Fruit fly (Drosophila melanogaster) whole organism, prepupa: ENCODE data around the gene Pgm1.

ENCODE experiments used
- CG10631 ChIP-seq: fragments of 200-800 bp; sonication (Bioruptor generic); optimal IDR thresholded peaks from 2 replicates; lab custom pipeline; 2016; ENCODE audit warnings: missing biosample characterization, missing genetic modification characterization
- CG10669 ChIP-seq: fragments of 200-800 bp; sonication (Bioruptor generic); optimal IDR thresholded peaks from 3 replicates; lab custom pipeline; 2018; ENCODE audit warnings: missing biosample characterization, mild to moderate bottlenecking, missing genetic modification characterization, moderate library complexity
- CG11294 ChIP-seq: fragments of 200-800 bp; sonication (Bioruptor generic); IDR thresholded peaks from 2 replicates; pipeline ENCODE4 v1.3.6; 2022; ENCODE audit warnings: missing biosample characterization, missing genetic modification characterization
- CG11762 ChIP-seq: fragments of 200-800 bp; sonication (Bioruptor generic); optimal IDR thresholded peaks from 3 replicates; lab custom pipeline; 2016; ENCODE audit warnings: missing biosample characterization, missing genetic modification characterization; ENCODE audit not compliant: insufficient read depth
- CG11902 ChIP-seq: fragments of 200-800 bp; sonication (Bioruptor generic); optimal IDR thresholded peaks from 3 replicates; lab custom pipeline; 2016; ENCODE audit warnings: missing biosample characterization, missing genetic modification characterization
- CG15336 ChIP-seq: fragments of 200-800 bp; sonication (Bioruptor generic); IDR thresholded peaks from 2 replicates; pipeline ENCODE4 v1.3.6; 2022; ENCODE audit warnings: missing biosample characterization, missing genetic modification characterization
- CG1621 ChIP-seq: fragments of 200-800 bp; sonication (Bioruptor generic); optimal IDR thresholded peaks from 3 replicates; lab custom pipeline; 2018; ENCODE audit warnings: missing biosample characterization, mild to moderate bottlenecking, missing genetic modification characterization
- CG16779 ChIP-seq: fragments of 200-800 bp; sonication (Bioruptor generic); optimal IDR thresholded peaks from 3 replicates; lab custom pipeline; 2017; ENCODE audit warnings: missing biosample characterization, mild to moderate bottlenecking, missing genetic modification characterization
- CG3032 ChIP-seq: fragments of 200-800 bp; optimal IDR thresholded peaks from 2 replicates; lab custom pipeline; 2019; ENCODE audit warnings: missing biosample characterization, mild to moderate bottlenecking, missing genetic modification characterization, moderate library complexity
- CG31627 ChIP-seq: fragments of 200-800 bp; sonication (Bioruptor generic); optimal IDR thresholded peaks from 3 replicates; lab custom pipeline; 2016; ENCODE audit warnings: missing biosample characterization, missing genetic modification characterization
- CG32006 ChIP-seq: fragments of 200-800 bp; sonication (Bioruptor generic); optimal IDR thresholded peaks from 3 replicates; lab custom pipeline; 2017; ENCODE audit warnings: missing biosample characterization, mild to moderate bottlenecking, missing genetic modification characterization
- CG34406 ChIP-seq: fragments of 200-800 bp; sonication (Bioruptor generic); optimal IDR thresholded peaks from 3 replicates; lab custom pipeline; 2016; ENCODE audit warnings: missing biosample characterization, missing genetic modification characterization
- CG3919 ChIP-seq: fragments of 200-800 bp; sonication (Bioruptor generic); optimal IDR thresholded peaks from 3 replicates; lab custom pipeline; 2016; ENCODE audit warnings: missing biosample characterization, missing genetic modification characterization
- CG4318 ChIP-seq: fragments of 200-800 bp; sonication (Bioruptor generic); optimal IDR thresholded peaks from 3 replicates; lab custom pipeline; 2017; ENCODE audit warnings: missing biosample characterization, mild to moderate bottlenecking, missing genetic modification characterization
- CG6276 ChIP-seq: fragments of 200-800 bp; sonication (Bioruptor generic); optimal IDR thresholded peaks from 2 replicates; lab custom pipeline; 2017; ENCODE audit warnings: missing biosample characterization, mild to moderate bottlenecking, missing genetic modification characterization
- CG6854 ChIP-seq: fragments of 200-800 bp; sonication (Bioruptor generic); optimal IDR thresholded peaks from 2 replicates; lab custom pipeline; 2017; ENCODE audit warnings: missing biosample characterization, mild to moderate bottlenecking, missing genetic modification characterization
- CG7368 ChIP-seq: fragments of 200-800 bp; sonication (Bioruptor generic); optimal IDR thresholded peaks from 3 replicates; lab custom pipeline; 2016; ENCODE audit warnings: missing biosample characterization, missing genetic modification characterization
- CG8119 ChIP-seq: fragments of 200-800 bp; sonication (Bioruptor generic); IDR thresholded peaks from 3 replicates; pipeline ENCODE4 v1.3.6; 2022; ENCODE audit warnings: missing biosample characterization, missing genetic modification characterization
- CG8319 ChIP-seq: fragments of 200-800 bp; sonication (Bioruptor generic); optimal IDR thresholded peaks from 3 replicates; lab custom pipeline; 2016; ENCODE audit warnings: missing biosample characterization, missing genetic modification characterization
- CG8632 ChIP-seq: fragments of 200-800 bp; sonication (Bioruptor generic); optimal IDR thresholded peaks from 3 replicates; lab custom pipeline; 2016; ENCODE audit warnings: missing biosample characterization, missing genetic modification characterization
- CG9139 ChIP-seq: fragments of 200-800 bp; sonication (Bioruptor generic); optimal IDR thresholded peaks from 3 replicates; lab custom pipeline; 2017; ENCODE audit warnings: missing biosample characterization, mild to moderate bottlenecking, missing genetic modification characterization
- Eip75B ChIP-seq: fragments of 200-800 bp; sonication (Bioruptor generic); optimal IDR thresholded peaks from 3 replicates; lab custom pipeline; 2016; ENCODE audit warnings: missing biosample characterization, missing genetic modification characterization
- Eip78C ChIP-seq: fragments of 200-800 bp; sonication (Bioruptor generic); peaks from one replicate; lab custom pipeline; 2016; ENCODE audit warnings: missing biosample characterization, missing genetic modification characterization
- Eip93F ChIP-seq: fragments of 200-800 bp; sonication (Bioruptor generic); optimal IDR thresholded peaks from 2 replicates; lab custom pipeline; 2016; ENCODE audit warnings: missing biosample characterization, mild to moderate bottlenecking, missing genetic modification characterization
- Ets21C ChIP-seq: fragments of 200-800 bp; sonication (Bioruptor generic); optimal IDR thresholded peaks from 3 replicates; lab custom pipeline; 2016; ENCODE audit warnings: missing biosample characterization, missing genetic modification characterization
- Ets96B ChIP-seq: fragments of 200-800 bp; optimal IDR thresholded peaks from 2 replicates; lab custom pipeline; 2019; ENCODE audit warnings: missing biosample characterization, mild to moderate bottlenecking, missing genetic modification characterization, moderate library complexity
- Gug ChIP-seq: fragments of 200-800 bp; sonication (Bioruptor generic); IDR thresholded peaks from 2 replicates; pipeline ENCODE4 v1.3.6; 2022; ENCODE audit warnings: missing biosample characterization, missing genetic modification characterization
- Hr38 ChIP-seq: sonication (Bioruptor generic); optimal IDR thresholded peaks from 2 replicates; lab custom pipeline; 2016; ENCODE audit warnings: missing biosample characterization, missing genetic modification characterization
- Hr39 ChIP-seq: fragments of 200-800 bp; sonication (Bioruptor generic); optimal IDR thresholded peaks from 2 replicates; lab custom pipeline; 2016; ENCODE audit warnings: missing biosample characterization, missing genetic modification characterization
- Hr4 ChIP-seq: fragments of 200-800 bp; sonication (Bioruptor generic); optimal IDR thresholded peaks from 3 replicates; lab custom pipeline; 2016; ENCODE audit warnings: missing biosample characterization, missing genetic modification characterization
- Lpt ChIP-seq: fragments of 200-800 bp; sonication (Bioruptor generic); optimal IDR thresholded peaks from 3 replicates; lab custom pipeline; 2016; ENCODE audit warnings: missing biosample characterization, missing genetic modification characterization
- Met ChIP-seq: fragments of 200-800 bp; sonication (Bioruptor generic); optimal IDR thresholded peaks from 3 replicates; lab custom pipeline; 2016; ENCODE audit warnings: missing biosample characterization, missing genetic modification characterization
- OdsH ChIP-seq: fragments of 200-800 bp; sonication (Bioruptor generic); optimal IDR thresholded peaks from 3 replicates; lab custom pipeline; 2016; ENCODE audit warnings: missing biosample characterization, missing genetic modification characterization
- Smox ChIP-seq: fragments of 200-800 bp; sonication (Bioruptor generic); optimal IDR thresholded peaks from 3 replicates; lab custom pipeline; 2016; ENCODE audit warnings: missing biosample characterization, missing genetic modification characterization
- Sox14 ChIP-seq: fragments of 200-800 bp; sonication (Bioruptor generic); optimal IDR thresholded peaks from 3 replicates; lab custom pipeline; 2016; ENCODE audit warnings: missing biosample characterization, missing genetic modification characterization
- achi ChIP-seq: fragments of 200-800 bp; sonication (Bioruptor generic); optimal IDR thresholded peaks from 3 replicates; lab custom pipeline; 2016; ENCODE audit warnings: missing biosample characterization, missing genetic modification characterization
- acj6 ChIP-seq: fragments of 200-800 bp; sonication (Bioruptor generic); optimal IDR thresholded peaks from 3 replicates; lab custom pipeline; 2016; ENCODE audit warnings: missing biosample characterization, missing genetic modification characterization
- dac ChIP-seq: fragments of 200-800 bp; sonication (Bioruptor generic); optimal IDR thresholded peaks from 2 replicates; lab custom pipeline; 2017; ENCODE audit warnings: missing biosample characterization, mild to moderate bottlenecking, missing genetic modification characterization
- dsx ChIP-seq: fragments of 200-800 bp; optimal IDR thresholded peaks from 3 replicates; lab custom pipeline; 2019; ENCODE audit warnings: missing biosample characterization, mild to moderate bottlenecking, missing genetic modification characterization, moderate library complexity; ENCODE audit not compliant: poor library complexity, severe bottlenecking
- esn ChIP-seq: fragments of 200-800 bp; sonication (Bioruptor generic); optimal IDR thresholded peaks from 2 replicates; lab custom pipeline; 2016; ENCODE audit warnings: missing biosample characterization, mild to moderate bottlenecking, missing genetic modification characterization, moderate library complexity
- fd59A ChIP-seq: fragments of 200-800 bp; sonication (Bioruptor generic); optimal IDR thresholded peaks from 2 replicates; lab custom pipeline; 2017; ENCODE audit warnings: missing biosample characterization, mild to moderate bottlenecking, missing genetic modification characterization, missing genetic modification reagents
- fkh ChIP-seq: fragments of 200-800 bp; sonication (Bioruptor generic); optimal IDR thresholded peaks from 3 replicates; lab custom pipeline; 2017; ENCODE audit warnings: missing biosample characterization, mild to moderate bottlenecking, missing genetic modification characterization, moderate library complexity
- salr ChIP-seq, 2 experiments: fragments of 200-800 bp; sonication (Bioruptor generic); optimal IDR thresholded peaks; 3 replicates each; lab custom pipeline; 2016 to 2018; ENCODE audit warnings: missing biosample characterization in 2 of 2, missing genetic modification characterization in 2 of 2, mild to moderate bottlenecking in 1 of 2
- spab ChIP-seq: fragments of 200-800 bp; sonication (Bioruptor generic); optimal IDR thresholded peaks from 2 replicates; lab custom pipeline; 2017; ENCODE audit warnings: missing biosample characterization, mild to moderate bottlenecking, missing genetic modification characterization, missing genetic modification reagents
- ss ChIP-seq, 2 experiments: fragments of 200-800 bp; sonication (Bioruptor generic); optimal IDR thresholded peaks; 2 replicates in 1 of 2; 3 replicates in 1 of 2; lab custom pipeline; 2017 to 2018; ENCODE audit warnings: mild to moderate bottlenecking in 2 of 2, missing biosample characterization in 2 of 2, missing genetic modification characterization in 2 of 2, moderate library complexity in 1 of 2
- svp ChIP-seq: fragments of 200-800 bp; sonication (Bioruptor generic); peaks from one replicate; lab custom pipeline; 2016; ENCODE audit warnings: missing biosample characterization, missing genetic modification characterization
- topi ChIP-seq: fragments of 200-800 bp; sonication (Bioruptor generic); optimal IDR thresholded peaks from 3 replicates; lab custom pipeline; 2016; ENCODE audit warnings: missing biosample characterization, missing genetic modification characterization
- vri ChIP-seq: fragments of 200-800 bp; sonication (Bioruptor generic); optimal IDR thresholded peaks from 3 replicates; lab custom pipeline; 2016; ENCODE audit warnings: missing biosample characterization, mild to moderate bottlenecking, missing genetic modification characterization

Pgm1 gene

DNA sequence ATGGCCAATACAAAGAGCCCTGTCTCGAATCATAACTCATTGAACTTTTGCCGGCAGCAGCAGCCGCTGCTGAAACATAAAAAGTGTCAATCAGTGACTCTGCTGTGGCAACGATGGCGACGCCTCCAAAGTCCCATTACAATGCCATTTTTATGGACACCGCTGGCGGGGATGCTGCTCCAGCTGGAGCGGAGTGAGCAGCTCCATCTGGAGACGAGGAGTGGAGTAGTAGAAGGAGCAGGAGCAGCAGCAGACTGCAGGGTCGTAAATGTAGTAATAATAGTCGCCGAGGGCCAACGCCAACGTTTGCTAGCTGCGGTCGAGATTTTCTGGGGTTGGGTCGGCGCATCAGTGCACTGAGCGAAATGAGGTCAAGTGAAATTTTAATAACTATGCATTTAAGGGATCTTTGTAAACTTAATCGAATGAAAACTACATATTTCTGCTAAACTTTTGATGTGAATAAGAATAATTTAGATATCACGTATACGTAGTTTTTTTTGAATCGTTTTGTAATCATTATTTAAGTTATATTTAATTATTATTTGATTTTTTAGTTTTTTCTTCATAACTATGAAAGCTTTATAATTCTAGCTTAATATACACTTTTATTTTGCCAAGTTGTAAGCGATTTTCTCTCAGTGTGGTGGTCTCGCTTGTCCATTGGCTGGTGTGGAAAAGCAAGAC is 40.3 kb upstream of the Pgm1 start (continued):
- TF ChIP-seq acj6 (GFP tag; lab: Kevin White, UChicago): peak; percentile 4

DNA sequence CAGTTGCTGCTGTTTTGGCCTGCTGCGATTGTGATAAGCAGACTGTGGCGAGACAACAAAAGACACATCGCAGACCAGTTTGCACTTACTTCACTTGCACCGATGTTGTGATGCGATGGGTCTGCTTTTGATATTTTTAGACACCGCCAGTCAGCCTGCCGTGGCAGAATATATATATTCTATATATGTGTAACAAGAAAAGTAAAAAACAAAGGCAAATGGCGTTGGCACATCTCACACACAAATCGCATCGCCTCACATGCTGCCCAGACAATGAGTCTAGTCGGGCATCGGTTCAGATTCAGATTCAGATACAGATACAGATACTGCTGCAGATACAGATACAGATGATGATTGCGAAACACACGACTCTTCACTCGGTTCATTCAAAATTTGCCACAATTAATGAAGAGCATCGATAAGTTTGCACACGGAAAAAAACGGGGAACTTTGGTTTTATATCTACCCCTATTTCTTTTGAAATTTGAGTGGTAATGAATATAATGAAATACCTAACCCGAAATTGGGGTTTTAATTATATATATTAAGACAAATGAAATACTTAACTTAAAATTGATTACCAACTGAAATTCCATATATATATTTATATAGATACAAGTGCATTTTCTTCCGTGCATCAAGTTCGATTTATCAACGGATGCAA is 39.5 kb upstream of the Pgm1 start:
- peak; percentile 64 for TF ChIP-seq Ets96B
- no peak for TF ChIP-seq dac (GFP tag; lab: Kevin White, UChicago)
- TF ChIP-seq CG8119 (GFP tag; lab: Robert Waterston, UW): no peak
- no peak for TF ChIP-seq Hr4
- no peak for TF ChIP-seq Eip75B (GFP tag; lab: Kevin White, UChicago)
- TF ChIP-seq Sox14 (GFP tag; lab: Kevin White, UChicago): peak; percentile 13
- TF ChIP-seq svp (GFP tag; lab: Kevin White, UChicago): peak; percentile 69
- TF ChIP-seq CG32006 (GFP tag; lab: Kevin White, UChicago): peak; percentile 15
- TF ChIP-seq salr (GFP tag; optimal IDR thresholded peaks at IDR 0.05; lab: Kevin White, UChicago): no peak
- TF ChIP-seq CG8319 (GFP tag; lab: Kevin White, UChicago): no peak
- no peak for TF ChIP-seq vri (GFP tag; lab: Kevin White, UChicago)
- no peak for TF ChIP-seq CG7368 (GFP tag; lab: Kevin White, UChicago)
- TF ChIP-seq CG11294: no peak
- no peak for TF ChIP-seq Gug (GFP tag; lab: Robert Waterston, UW)
- TF ChIP-seq CG9139 (GFP tag; lab: Kevin White, UChicago): no peak
- no peak for TF ChIP-seq CG11902 (GFP tag; lab: Kevin White, UChicago)
- TF ChIP-seq acj6 (GFP tag; lab: Kevin White, UChicago): peak; percentile 53
- TF ChIP-seq CG10669: peak; percentile 32
- TF ChIP-seq Eip78C: peak; percentile 80
- no peak for TF ChIP-seq Eip93F (GFP tag; lab: Kevin White, UChicago)
- TF ChIP-seq CG10631 (GFP tag; lab: Kevin White, UChicago): peak; percentile 2
- no peak for TF ChIP-seq Hr39
- TF ChIP-seq topi: peak; percentile 21
- no peak for TF ChIP-seq dsx
- TF ChIP-seq CG31627: no peak
- TF ChIP-seq Met (GFP tag; lab: Kevin White, UChicago): no peak
- no peak for TF ChIP-seq CG4318 (GFP tag; lab: Kevin White, UChicago)
- TF ChIP-seq Lpt (GFP tag; lab: Kevin White, UChicago): no peak
- TF ChIP-seq CG11762 (GFP tag; lab: Kevin White, UChicago): no peak
- TF ChIP-seq CG15336 (GFP tag; lab: Robert Waterston, UW): no peak
- TF ChIP-seq Hr38 (GFP tag; lab: Kevin White, UChicago): no peak
- TF ChIP-seq CG6854: no peak
- TF ChIP-seq Smox (GFP tag; lab: Kevin White, UChicago): no peak
- no peak for TF ChIP-seq Ets21C
- TF ChIP-seq CG3032 (tag; lab: Kevin White, UChicago): peak; percentile 50
- TF ChIP-seq ss (GFP tag; optimal IDR thresholded peaks at IDR 0.05; lab: Kevin White, UChicago): no peak
- TF ChIP-seq achi: peak; percentile 45
- TF ChIP-seq CG8632 (GFP tag; lab: Kevin White, UChicago): peak; percentile 58
- TF ChIP-seq fd59A (GFP tag; lab: Kevin White, UChicago): no peak
- TF ChIP-seq spab (GFP tag; lab: Kevin White, UChicago): no peak
- no peak for TF ChIP-seq CG16779 (tag; lab: Kevin White, UChicago)
- no peak for TF ChIP-seq fkh (GFP tag; lab: Kevin White, UChicago)
- no peak for TF ChIP-seq CG34406 (GFP tag; lab: Kevin White, UChicago)
- TF ChIP-seq OdsH (GFP tag; lab: Kevin White, UChicago): peak; percentile 33
- TF ChIP-seq CG3919 (GFP tag; lab: Kevin White, UChicago): peak; percentile 57
- TF ChIP-seq esn (GFP tag; lab: Kevin White, UChicago): peak; percentile 48
- no peak for TF ChIP-seq CG1621 (tag; lab: Kevin White, UChicago)
- TF ChIP-seq CG6276 (GFP tag; lab: Kevin White, UChicago): no peak
